Worm (Caenorhabditis elegans) whole organism, L3 larva: Measurements from ENCODE around the gene soc-2.

Experiments
- R02D3.7 ChIP-seq: fragments of 150-350 bp; optimal IDR thresholded peaks from 2 replicates; lab custom pipeline; 2014; ENCODE audit warnings: missing biosample characterization, missing genetic modification characterization
- ceh-16 ChIP-seq: sonication (generic microtip); optimal IDR thresholded peaks from 2 replicates; lab custom pipeline; 2017; ENCODE audit warnings: missing biosample characterization, missing genetic modification characterization
- ceh-28 ChIP-seq: fragments of 150-350 bp; optimal IDR thresholded peaks from 2 replicates; lab custom pipeline; 2014; ENCODE audit warnings: missing biosample characterization, missing genetic modification reagents, missing genetic modification characterization
- ceh-82 ChIP-seq: fragments of 150-350 bp; optimal IDR thresholded peaks from 2 replicates; lab custom pipeline; 2014; ENCODE audit warnings: missing biosample characterization, missing genetic modification characterization
- ceh-9 ChIP-seq: sonication (generic microtip); optimal IDR thresholded peaks from 2 replicates; lab custom pipeline; 2018; ENCODE audit warnings: missing biosample characterization, missing genetic modification characterization
- egl-27 ChIP-seq: sonication (generic microtip); optimal IDR thresholded peaks from 4 replicates; lab custom pipeline; 2017; ENCODE audit warnings: missing biosample characterization, missing genetic modification reagents, missing genetic modification characterization
- egl-5 ChIP-seq: fragments of 150-350 bp; optimal IDR thresholded peaks from 2 replicates; lab custom pipeline; 2017; ENCODE audit warnings: missing biosample characterization, missing genetic modification reagents, missing genetic modification characterization, inconsistent platforms
- elt-1 ChIP-seq: fragments of 150-350 bp; optimal IDR thresholded peaks from 2 replicates; lab custom pipeline; 2014; ENCODE audit warnings: missing biosample characterization, missing genetic modification characterization
- elt-2 ChIP-seq: sonication (generic microtip); optimal IDR thresholded peaks from 2 replicates; lab custom pipeline; 2016; ENCODE audit warnings: missing genetic modification reagents, mild to moderate bottlenecking, missing genetic modification characterization, missing compliant biosample characterization
- elt-3 ChIP-seq, 3 experiments: fragments of 150-350 bp in 1 of 3; sonication (generic microtip) in 2 of 3; optimal IDR thresholded peaks; 2 replicates in 2 of 3; 4 replicates in 1 of 3; lab custom pipeline; 2014 to 2017; ENCODE audit warnings: missing biosample characterization in 3 of 3, missing genetic modification characterization in 3 of 3
- fkh-10 ChIP-seq: sonication (generic microtip); optimal IDR thresholded peaks from 2 replicates; lab custom pipeline; 2017; ENCODE audit warnings: missing biosample characterization, missing genetic modification reagents, missing genetic modification characterization
- fkh-2 ChIP-seq: fragments of 150-350 bp; optimal IDR thresholded peaks from 2 replicates; lab custom pipeline; 2014; ENCODE audit warnings: missing biosample characterization, missing genetic modification reagents, missing genetic modification characterization
- hmg-11 ChIP-seq: sonication (generic microtip); optimal IDR thresholded peaks from 2 replicates; lab custom pipeline; 2016; ENCODE audit warnings: missing genetic modification characterization, missing compliant biosample characterization
- jun-1 ChIP-seq: fragments of 150-350 bp; optimal IDR thresholded peaks from 2 replicates; lab custom pipeline; 2014; ENCODE audit warnings: missing biosample characterization, missing genetic modification reagents, missing genetic modification characterization
- lin-39 ChIP-seq: fragments of 150-350 bp; optimal IDR thresholded peaks from 2 replicates; lab custom pipeline; 2018; ENCODE audit warnings: missing biosample characterization, missing genetic modification reagents, missing genetic modification characterization
- mml-1 ChIP-seq: fragments of 150-350 bp; sonication (generic microtip); optimal IDR thresholded peaks from 3 replicates; lab custom pipeline; 2014; ENCODE audit warnings: missing biosample characterization, missing genetic modification characterization
- nhr-23 ChIP-seq: fragments of 150-350 bp; optimal IDR thresholded peaks from 2 replicates; lab custom pipeline; 2014; ENCODE audit warnings: missing biosample characterization, missing genetic modification reagents, missing genetic modification characterization
- nhr-237 ChIP-seq: fragments of 150-350 bp; optimal IDR thresholded peaks from 2 replicates; lab custom pipeline; 2014; ENCODE audit warnings: missing biosample characterization, missing genetic modification characterization
- nhr-28 ChIP-seq: fragments of 150-350 bp; optimal IDR thresholded peaks from 2 replicates; lab custom pipeline; 2014; ENCODE audit warnings: missing biosample characterization, missing genetic modification characterization
- nhr-43 ChIP-seq: sonication (generic microtip); optimal IDR thresholded peaks from 2 replicates; lab custom pipeline; 2016; ENCODE audit warnings: mild to moderate bottlenecking, missing genetic modification characterization, missing compliant biosample characterization; ENCODE audit not compliant: poor library complexity, severe bottlenecking
- nhr-77 ChIP-seq: fragments of 150-350 bp; optimal IDR thresholded peaks from 2 replicates; lab custom pipeline; 2014; ENCODE audit warnings: missing biosample characterization, missing genetic modification characterization
- pqm-1 ChIP-seq: fragments of 150-350 bp; optimal IDR thresholded peaks from 2 replicates; lab custom pipeline; 2017; ENCODE audit warnings: missing biosample characterization, missing genetic modification characterization, inconsistent platforms
- sea-2 ChIP-seq: fragments of 150-350 bp; sonication (generic microtip); optimal IDR thresholded peaks from 4 replicates; lab custom pipeline; 2014; ENCODE audit warnings: missing biosample characterization, missing genetic modification reagents, missing genetic modification characterization
- skn-1 ChIP-seq: fragments of 150-350 bp; optimal IDR thresholded peaks from 2 replicates; lab custom pipeline; 2014; ENCODE audit warnings: missing biosample characterization, missing genetic modification characterization
- tbx-2 ChIP-seq: sonication (generic microtip); optimal IDR thresholded peaks from 2 replicates; lab custom pipeline; 2016; ENCODE audit warnings: mild to moderate bottlenecking, missing genetic modification characterization, missing compliant biosample characterization
- unc-39 ChIP-seq: sonication (generic microtip); optimal IDR thresholded peaks from 4 replicates; lab custom pipeline; 2017; ENCODE audit warnings: missing biosample characterization, missing genetic modification characterization
- unc-62 ChIP-seq: fragments of 150-350 bp; sonication (generic microtip); optimal IDR thresholded peaks from 4 replicates; lab custom pipeline; 2014; ENCODE audit warnings: missing biosample characterization, missing genetic modification reagents, missing genetic modification characterization
- ztf-11 ChIP-seq: fragments of 150-350 bp; optimal IDR thresholded peaks from 2 replicates; lab custom pipeline; 2014; ENCODE audit warnings: missing biosample characterization, missing genetic modification characterization
- ztf-4 ChIP-seq: fragments of 150-350 bp; optimal IDR thresholded peaks from 2 replicates; lab custom pipeline; 2014; ENCODE audit warnings: missing biosample characterization, missing genetic modification characterization

Gene soc-2

DNA sequence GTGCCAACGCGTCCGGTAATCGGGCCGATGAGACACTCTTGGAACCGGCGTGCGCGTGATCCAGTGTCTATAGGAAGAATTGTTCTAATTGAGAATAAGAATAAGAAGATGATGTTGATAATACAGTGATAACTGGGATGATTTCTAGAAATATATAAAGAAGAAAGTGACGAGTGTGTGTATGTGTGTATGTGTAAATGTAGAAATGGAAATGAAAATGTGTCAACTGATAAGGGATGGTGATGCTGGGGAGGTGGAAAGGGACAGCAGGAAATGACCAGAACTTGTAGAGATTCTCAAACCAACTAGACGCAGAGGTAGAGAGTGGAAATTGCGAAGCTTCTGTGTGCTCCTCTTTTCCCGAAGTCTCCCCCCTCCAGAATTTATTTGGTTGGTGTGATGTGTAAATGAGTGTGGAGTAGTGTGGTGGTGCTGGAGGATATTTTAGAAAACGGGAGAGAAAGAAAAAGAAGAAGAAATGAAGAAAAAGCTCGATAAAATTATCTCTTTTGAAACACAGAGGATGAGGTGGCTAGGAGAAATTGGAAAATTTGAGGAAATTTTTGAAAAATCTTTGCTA is 18.4 kb downstream of the soc-2 start (continued):
- TF ChIP-seq hmg-11 (tag; lab: Kevin White, UChicago) (no peak), unc-39 (tag; lab: Kevin White, UChicago) (no peak), elt-3 (tag; optimal IDR thresholded peaks at IDR 0.05; lab: Kevin White, UChicago) (peak in 1 of 3 experiments; percentile 11), ztf-4 (tag; lab: Kevin White, UChicago) (no peak)

DNA sequence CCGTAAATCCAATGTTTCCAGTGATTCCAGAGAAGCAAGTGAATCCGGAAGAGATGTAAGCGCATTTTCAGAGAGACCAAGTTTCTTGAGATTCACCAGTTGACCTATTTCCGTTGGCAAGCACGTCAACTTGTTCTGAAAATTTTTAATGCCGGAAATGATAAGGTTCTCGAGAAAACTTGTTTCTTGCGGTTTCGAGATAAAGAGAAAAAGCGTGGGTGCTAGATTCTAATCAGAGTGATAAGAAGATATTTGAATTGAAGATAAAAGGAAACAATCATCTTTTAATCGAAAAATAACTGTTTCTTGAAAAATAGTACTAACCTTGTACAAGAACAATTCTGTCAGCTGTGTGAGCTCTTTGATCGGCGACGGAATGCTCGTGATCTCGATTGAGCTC is 20.5 kb downstream of the soc-2 start:
- TF ChIP-seq elt-3 (tag; optimal IDR thresholded peaks at IDR 0.05; lab: Kevin White, UChicago) (peak in 2 of 3 experiments; percentile 43 to 80), pqm-1 (tag; lab: Kevin White, UChicago) (no peak), nhr-23 (tag; lab: Kevin White, UChicago) (peak; percentile 36), elt-2 (tag; lab: Kevin White, UChicago) (peak; percentile 1), ceh-82 (tag; lab: Kevin White, UChicago) (no peak), ceh-9 (tag; lab: Kevin White, UChicago) (no peak)

DNA sequence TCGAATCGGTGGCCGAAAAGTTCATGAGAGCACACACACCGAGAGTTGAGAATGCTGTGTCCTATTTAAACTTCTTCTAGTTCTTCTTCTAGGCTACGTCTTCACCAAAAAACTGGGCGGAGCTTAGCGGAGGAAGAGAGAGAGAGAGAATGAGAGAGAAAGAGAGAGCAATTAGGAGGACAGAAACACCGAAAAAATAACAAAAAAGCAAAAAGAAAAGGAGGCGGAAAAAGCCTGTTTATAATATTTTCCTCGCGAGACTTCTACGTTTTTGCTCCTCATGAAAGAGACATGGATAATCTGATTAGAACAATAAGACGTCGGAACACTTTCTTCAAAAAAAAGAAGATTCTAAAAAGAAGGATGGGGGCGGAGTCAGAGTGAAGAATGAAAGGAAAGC is 30.3 kb downstream of the soc-2 start, which contains the start of gene tkr-3:
Gene tkr-3, minus strand, starts transcription at position 101 of the 400 bp plus-strand sequence.
- TF ChIP-seq sea-2 (GFP tag; lab: Kevin White, UChicago) (no peak), nhr-28 (no peak), fkh-10 (GFP tag; lab: Kevin White, UChicago) (no peak), ztf-11 (tag; lab: Kevin White, UChicago) (no peak), ceh-82 (tag; lab: Kevin White, UChicago) (no peak), jun-1 (tag; lab: Kevin White, UChicago) (no peak), elt-1 (tag; lab: Kevin White, UChicago) (no peak)

DNA sequence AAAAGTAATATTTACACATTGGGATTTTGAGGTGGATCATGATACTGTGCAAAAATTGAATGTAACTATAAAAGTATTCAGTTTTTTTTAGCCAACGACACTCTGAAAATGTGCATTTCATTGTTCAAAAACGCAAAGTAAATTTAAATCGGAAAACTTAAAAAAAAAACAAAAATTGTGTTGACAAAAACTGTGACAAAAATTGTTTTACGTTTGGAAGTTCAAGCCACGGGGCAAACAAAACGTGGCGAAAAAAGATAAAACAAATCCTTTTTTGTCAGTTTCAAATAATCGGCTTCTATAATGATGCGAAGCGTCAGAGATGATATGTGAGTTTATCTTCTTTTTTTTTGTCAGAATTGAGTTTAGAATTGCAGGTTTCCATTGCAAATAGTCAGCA is 40.8 kb downstream of the soc-2 start, which contains the start of gene AC7.3:
Gene AC7.3, plus strand, starts transcription at position 301 of the 400 bp plus-strand sequence.
- TF ChIP-seq nhr-23 (tag; lab: Kevin White, UChicago) (no peak), skn-1 (tag; lab: Kevin White, UChicago) (no peak), fkh-2 (tag; lab: Kevin White, UChicago) (no peak), elt-2 (tag; lab: Kevin White, UChicago) (no peak), elt-3 (tag; optimal IDR thresholded peaks at IDR 0.05; lab: Kevin White, UChicago) (no peak), nhr-77 (tag; lab: Kevin White, UChicago) (no peak), ztf-11 (tag; lab: Kevin White, UChicago) (no peak), mml-1 (tag; lab: Kevin White, UChicago) (no peak), tbx-2 (no peak), jun-1 (tag; lab: Kevin White, UChicago) (no peak)

- TF ChIP-seq lin-39 (tag; lab: Kevin White, UChicago) (peak; percentile 12), nhr-43 (tag; lab: Kevin White, UChicago) (no peak), egl-5 (tag; lab: Kevin White, UChicago) (peak; percentile 28), sea-2 (GFP tag; lab: Kevin White, UChicago) (no peak)
Observed at ce11 chrIV:5110391-5110930, 41.8 kb downstream of the soc-2 start.

DNA sequence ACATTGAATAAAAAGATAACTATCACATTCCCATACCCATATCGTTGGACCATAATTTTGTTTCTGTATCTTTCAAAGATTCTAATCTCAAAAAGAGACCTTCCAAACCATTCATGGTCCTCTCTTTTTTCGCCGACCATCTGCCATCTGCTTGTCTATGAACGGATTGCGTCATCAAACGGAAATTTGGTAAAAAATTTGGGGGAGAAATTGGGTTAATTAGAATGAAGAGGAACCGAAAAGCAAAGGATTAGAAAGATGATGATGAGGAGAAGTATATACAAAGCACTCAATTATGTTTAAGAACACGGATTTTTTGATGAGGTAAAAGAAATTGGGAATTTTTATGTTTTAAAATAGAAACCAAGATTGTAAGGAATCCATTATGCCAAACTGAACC is 42.3 kb downstream of the soc-2 start:
- TF ChIP-seq elt-3 (tag; optimal IDR thresholded peaks at IDR 0.05; lab: Kevin White, UChicago) (no peak), egl-27 (tag; lab: Kevin White, UChicago) (no peak), nhr-77 (tag; lab: Kevin White, UChicago) (no peak), ceh-9 (tag; lab: Kevin White, UChicago) (no peak), elt-1 (tag; lab: Kevin White, UChicago) (no peak), unc-62 (GFP tag; lab: Kevin White, UChicago) (no peak)

ce11 chrIV:5108971-5109370 is 43.3 kb downstream of the soc-2 start:
- TF ChIP-seq egl-27 (tag; lab: Kevin White, UChicago) (no peak), ceh-9 (tag; lab: Kevin White, UChicago) (no peak), ceh-16 (tag; lab: Kevin White, UChicago) (no peak), ceh-28 (tag; lab: Kevin White, UChicago) (no peak), skn-1 (tag; lab: Kevin White, UChicago) (no peak), elt-3 (tag; optimal IDR thresholded peaks at IDR 0.05; lab: Kevin White, UChicago) (no peak), fkh-2 (tag; lab: Kevin White, UChicago) (no peak), ztf-4 (tag; lab: Kevin White, UChicago) (no peak), nhr-237 (tag; lab: Kevin White, UChicago) (no peak), pqm-1 (tag; lab: Kevin White, UChicago) (no peak), ceh-82 (tag; lab: Kevin White, UChicago) (no peak), R02D3.7 (tag; lab: Kevin White, UChicago) (no peak), jun-1 (tag; lab: Kevin White, UChicago) (no peak)
- TF ChIP-seq, all 47 proteins: peak for 0
